Worm (Caenorhabditis elegans) whole organism, midembryonic: Measurements from ENCODE around the gene C43F9.4.

Experiments
- T22C8.4 ChIP-seq: fragments of 200-800 bp; sonication (Bioruptor generic); IDR thresholded peaks from 2 replicates; pipeline ENCODE4 v1.3.6; 2022; ENCODE audit warnings: missing genetic modification characterization, missing compliant biosample characterization
- flt-1 ChIP-seq: fragments of 200-800 bp; sonication (Bioruptor generic); IDR thresholded peaks from 2 replicates; pipeline ENCODE4 v1.3.6; 2022; ENCODE audit warnings: missing genetic modification characterization, missing compliant biosample characterization
- klf-2 ChIP-seq: fragments of 200-800 bp; sonication (Bioruptor generic); conservative IDR thresholded peaks from 2 replicates; pipeline ENCODE4 v1.3.6; 2022; ENCODE audit warnings: missing genetic modification reagents, missing genetic modification characterization, missing compliant biosample characterization
- med-1 ChIP-seq: sonication (generic microtip); optimal IDR thresholded peaks from 2 replicates; lab custom pipeline; 2017; ENCODE audit warnings: missing genetic modification characterization, mild to moderate bottlenecking, missing compliant biosample characterization, antibody characterized with exemption, missing genetic modification reagents; ENCODE audit not compliant: insufficient read depth
- tab-1 ChIP-seq: fragments of 200-800 bp; sonication (Bioruptor generic); IDR thresholded peaks from 2 replicates; pipeline ENCODE4 v1.3.6; 2022; ENCODE audit warnings: missing genetic modification characterization, missing compliant biosample characterization

- TF ChIP-seq flt-1 (GFP tag; lab: Robert Waterston, UW) (no peak), T22C8.4 (GFP tag; lab: Robert Waterston, UW) (no peak), tab-1 (no peak), med-1 (GFP tag; lab: Kevin White, UChicago) (no peak), klf-2 (GFP tag; lab: Robert Waterston, UW) (no peak)
Observed at ce11 chrIV:10545038-10545437, 43.9 kb downstream of the C43F9.4 start, which contains the start of gene T07G12.5.
